Worm (Caenorhabditis elegans) whole organism, mixed stage, embryonic: ENCODE data around the gene C09F12.2.

Source experiments
- M03D4.4 ChIP-seq: sonication (generic microtip); optimal IDR thresholded peaks from 2 replicates; lab custom pipeline; 2017; ENCODE audit warnings: mild to moderate bottlenecking, missing genetic modification characterization, missing compliant biosample characterization
- bed-3 ChIP-seq: fragments of 200-800 bp; sonication (Bioruptor generic); optimal IDR thresholded peaks from 3 replicates; lab custom pipeline; 2018; ENCODE audit warnings: mild to moderate bottlenecking, missing genetic modification characterization, moderate library complexity, missing compliant biosample characterization
- blmp-1 ChIP-seq: fragments of 150-350 bp; optimal IDR thresholded peaks from 2 replicates; lab custom pipeline; 2014; ENCODE audit warnings: missing biosample characterization, missing genetic modification characterization
- ceh-39 ChIP-seq: fragments of 150-350 bp; optimal IDR thresholded peaks from 2 replicates; lab custom pipeline; 2014; ENCODE audit warnings: missing biosample characterization, missing genetic modification characterization
- ceh-43 ChIP-seq: fragments of 200-800 bp; sonication (Bioruptor generic); optimal IDR thresholded peaks from 2 replicates; lab custom pipeline; 2018; ENCODE audit warnings: mild to moderate bottlenecking, missing genetic modification characterization, moderate library complexity, missing compliant biosample characterization
- ceh-83 ChIP-seq: fragments of 200-800 bp; sonication (Bioruptor generic); optimal IDR thresholded peaks from 2 replicates; lab custom pipeline; 2018; ENCODE audit warnings: mild to moderate bottlenecking, missing genetic modification characterization, missing compliant biosample characterization
- ces-1 ChIP-seq: fragments of 150-350 bp; optimal IDR thresholded peaks from 2 replicates; lab custom pipeline; 2014; ENCODE audit warnings: missing biosample characterization, missing genetic modification reagents, missing genetic modification characterization
- cnd-1 ChIP-seq: fragments of 200-800 bp; sonication (Bioruptor generic); optimal IDR thresholded peaks from 2 replicates; lab custom pipeline; 2018; ENCODE audit warnings: mild to moderate bottlenecking, missing genetic modification characterization, missing compliant biosample characterization
- drap-1 ChIP-seq: fragments of 200-800 bp; sonication (Bioruptor generic); optimal IDR thresholded peaks from 3 replicates; lab custom pipeline; 2018; ENCODE audit warnings: mild to moderate bottlenecking, missing genetic modification characterization, missing compliant biosample characterization
- elt-1 ChIP-seq: sonication (generic microtip); optimal IDR thresholded peaks from 2 replicates; lab custom pipeline; 2017; ENCODE audit warnings: missing genetic modification characterization, mild to moderate bottlenecking, missing compliant biosample characterization, antibody characterized with exemption, moderate library complexity, borderline replicate concordance; ENCODE audit not compliant: insufficient read depth
- elt-3 ChIP-seq: fragments of 150-350 bp; optimal IDR thresholded peaks from 2 replicates; lab custom pipeline; 2014; ENCODE audit warnings: missing biosample characterization, missing genetic modification characterization
- flh-1 ChIP-seq: fragments of 200-800 bp; sonication (Bioruptor generic); optimal IDR thresholded peaks from 2 replicates; lab custom pipeline; 2018; ENCODE audit warnings: mild to moderate bottlenecking, missing genetic modification characterization, moderate library complexity, missing compliant biosample characterization
- ham-2 ChIP-seq: fragments of 200-800 bp; sonication (Bioruptor generic); optimal IDR thresholded peaks from 2 replicates; lab custom pipeline; 2018; ENCODE audit warnings: mild to moderate bottlenecking, missing genetic modification characterization, missing compliant biosample characterization
- hlh-1 ChIP-seq: fragments of 150-350 bp; optimal IDR thresholded peaks from 2 replicates; lab custom pipeline; 2014; ENCODE audit warnings: missing biosample characterization, missing genetic modification reagents, missing genetic modification characterization
- lin-13 ChIP-seq: fragments of 150-350 bp; optimal IDR thresholded peaks from 2 replicates; lab custom pipeline; 2014; ENCODE audit warnings: missing biosample characterization, missing genetic modification characterization
- lin-32 ChIP-seq: fragments of 200-800 bp; sonication (Bioruptor generic); optimal IDR thresholded peaks from 2 replicates; lab custom pipeline; 2018; ENCODE audit warnings: mild to moderate bottlenecking, missing genetic modification characterization, missing compliant biosample characterization
- lsy-2 ChIP-seq: fragments of 150-350 bp; optimal IDR thresholded peaks from 2 replicates; lab custom pipeline; 2014; ENCODE audit warnings: missing biosample characterization, missing genetic modification characterization
- mab-5 ChIP-seq: fragments of 150-350 bp; optimal IDR thresholded peaks from 2 replicates; lab custom pipeline; 2014; ENCODE audit warnings: missing biosample characterization, missing genetic modification characterization
- mep-1 ChIP-seq: fragments of 150-350 bp; optimal IDR thresholded peaks from 2 replicates; lab custom pipeline; 2017; ENCODE audit warnings: missing biosample characterization, missing genetic modification reagents, missing genetic modification characterization, inconsistent platforms
- mls-2 ChIP-seq: sonication (generic microtip); optimal IDR thresholded peaks from 2 replicates; lab custom pipeline; 2016; ENCODE audit warnings: mild to moderate bottlenecking, missing genetic modification characterization, moderate library complexity, missing compliant biosample characterization
- nhr-12 ChIP-seq: fragments of 150-350 bp; optimal IDR thresholded peaks from 2 replicates; lab custom pipeline; 2014; ENCODE audit warnings: missing biosample characterization, missing genetic modification characterization
- nhr-2 ChIP-seq: fragments of 150-350 bp; optimal IDR thresholded peaks from 2 replicates; lab custom pipeline; 2014; ENCODE audit warnings: missing biosample characterization, missing genetic modification characterization
- nhr-237 ChIP-seq: fragments of 150-350 bp; optimal IDR thresholded peaks from 2 replicates; lab custom pipeline; 2014; ENCODE audit warnings: missing biosample characterization, missing genetic modification characterization
- nhr-28 ChIP-seq: fragments of 150-350 bp; optimal IDR thresholded peaks from 2 replicates; lab custom pipeline; 2014; ENCODE audit warnings: missing biosample characterization, missing genetic modification characterization
- nhr-76 ChIP-seq: sonication (generic microtip); optimal IDR thresholded peaks from 2 replicates; lab custom pipeline; 2017; ENCODE audit warnings: missing biosample characterization, missing genetic modification characterization
- pha-4 ChIP-seq: fragments of 150-350 bp; optimal IDR thresholded peaks from 2 replicates; lab custom pipeline; 2018; ENCODE audit warnings: missing biosample characterization, missing genetic modification reagents, missing genetic modification characterization
- sem-2 ChIP-seq: fragments of 200-800 bp; sonication (Bioruptor generic); optimal IDR thresholded peaks from 2 replicates; lab custom pipeline; 2018; ENCODE audit warnings: mild to moderate bottlenecking, missing genetic modification characterization, missing compliant biosample characterization
- snpc-4 ChIP-seq: fragments of 150-350 bp; optimal IDR thresholded peaks from 2 replicates; lab custom pipeline; 2014; ENCODE audit warnings: missing biosample characterization, missing genetic modification characterization
- sptf-1 ChIP-seq: sonication (generic microtip); optimal IDR thresholded peaks from 2 replicates; lab custom pipeline; 2017; ENCODE audit warnings: mild to moderate bottlenecking, missing genetic modification characterization, moderate library complexity, missing compliant biosample characterization
- tbx-8 ChIP-seq: fragments of 200-800 bp; sonication (Bioruptor generic); optimal IDR thresholded peaks from 2 replicates; lab custom pipeline; 2018; ENCODE audit warnings: mild to moderate bottlenecking, missing genetic modification characterization, moderate library complexity, missing compliant biosample characterization
- unc-120 ChIP-seq: sonication (generic microtip); optimal IDR thresholded peaks from 2 replicates; lab custom pipeline; 2017; ENCODE audit warnings: missing genetic modification characterization, missing compliant biosample characterization; ENCODE audit not compliant: poor library complexity, severe bottlenecking
- unc-39 ChIP-seq: fragments of 150-350 bp; optimal IDR thresholded peaks from 2 replicates; lab custom pipeline; 2014; ENCODE audit warnings: missing biosample characterization, missing genetic modification characterization
- unc-62 ChIP-seq: fragments of 150-350 bp; optimal IDR thresholded peaks from 2 replicates; lab custom pipeline; 2014; ENCODE audit warnings: missing biosample characterization, missing genetic modification reagents, missing genetic modification characterization
- zip-8 ChIP-seq: fragments of 150-350 bp; optimal IDR thresholded peaks from 2 replicates; lab custom pipeline; 2014; ENCODE audit warnings: missing biosample characterization, missing genetic modification characterization
- ztf-11 ChIP-seq: fragments of 150-350 bp; optimal IDR thresholded peaks from 2 replicates; lab custom pipeline; 2014; ENCODE audit warnings: missing biosample characterization, missing genetic modification characterization

C09F12.2 gene

DNA sequence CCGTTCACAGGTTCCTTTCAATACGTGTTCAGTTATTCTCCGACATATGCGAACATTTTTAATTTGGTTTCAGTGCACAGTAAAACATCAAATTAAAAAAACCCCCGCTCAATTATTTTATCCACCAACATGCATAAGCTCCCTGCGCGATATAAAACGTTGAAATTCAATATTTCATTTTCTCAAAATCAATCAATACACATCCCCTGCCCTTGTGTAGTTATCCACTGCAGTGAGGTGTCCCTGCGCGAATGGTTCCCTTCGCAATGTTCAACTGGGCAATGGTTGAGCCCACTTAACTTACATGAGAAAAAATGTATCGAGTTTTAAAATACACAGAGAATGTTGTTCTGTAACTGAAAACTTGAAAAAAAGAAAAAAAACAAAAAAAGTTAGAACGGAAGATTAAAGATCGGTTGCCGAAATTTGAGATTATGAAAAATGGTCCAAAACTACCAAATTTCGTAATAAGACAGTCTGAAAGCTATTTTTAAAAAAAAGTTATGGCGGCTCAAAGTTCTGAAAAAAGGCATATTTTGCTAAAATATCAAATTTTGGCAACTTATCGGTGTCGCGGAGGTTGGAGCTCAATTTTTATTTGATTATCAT, 40.4 kb downstream of the C09F12.2 start (continued):
- peak; percentile 82 for TF ChIP-seq unc-120 (tag; lab: Kevin White, UChicago)
- TF ChIP-seq tbx-8: peak; percentile 19
- TF ChIP-seq nhr-237 (tag; lab: Kevin White, UChicago): peak; percentile 100
- TF ChIP-seq, all 35 proteins: peak for 30

DNA sequence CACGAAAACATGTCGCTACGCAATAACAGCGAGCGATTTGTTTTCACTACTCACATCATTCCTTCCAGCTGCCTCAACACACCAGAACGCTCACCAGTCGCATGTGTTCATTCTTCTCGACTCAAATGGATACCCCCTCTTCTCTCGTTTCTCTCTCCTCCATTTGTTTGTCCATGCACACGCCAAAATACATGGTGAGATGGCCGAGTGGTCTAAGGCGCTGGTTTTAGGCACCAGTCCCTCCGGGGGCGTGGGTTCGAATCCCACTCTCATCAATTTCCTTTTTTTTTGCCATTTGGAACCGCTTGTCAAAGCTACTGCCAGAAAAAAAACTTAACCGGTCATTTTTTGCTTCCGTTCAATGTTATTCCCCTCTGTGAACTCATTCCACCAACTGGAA, 41.8 kb downstream of the C09F12.2 start:
- TF ChIP-seq elt-3 (tag; lab: Kevin White, UChicago): no peak
- TF ChIP-seq mls-2 (tag; lab: Kevin White, UChicago): peak; percentile 88
- TF ChIP-seq ceh-39 (tag; lab: Kevin White, UChicago): peak; percentile 16
- peak; percentile 83 for TF ChIP-seq ceh-83 (GFP tag; lab: Kevin White, UChicago)
- TF ChIP-seq lin-13 (tag; lab: Kevin White, UChicago): peak; percentile 64
- no peak for TF ChIP-seq zip-8 (tag; lab: Kevin White, UChicago)
- peak; percentile 63 for TF ChIP-seq lin-32 (GFP tag; lab: Kevin White, UChicago)
- no peak for TF ChIP-seq elt-1
- no peak for TF ChIP-seq mab-5 (tag; lab: Kevin White, UChicago)
- peak; percentile 55 for TF ChIP-seq bed-3
- TF ChIP-seq unc-62 (GFP tag; lab: Kevin White, UChicago): no peak
- peak; percentile 55 for TF ChIP-seq ces-1 (GFP tag; lab: Kevin White, UChicago)
- TF ChIP-seq hlh-1 (tag; lab: Kevin White, UChicago): no peak
- TF ChIP-seq nhr-2 (tag; lab: Kevin White, UChicago): no peak
- TF ChIP-seq drap-1 (GFP tag; lab: Kevin White, UChicago): peak; percentile 84
- peak; percentile 48 for TF ChIP-seq pha-4 (tag; lab: Kevin White, UChicago)
- TF ChIP-seq ham-2 (GFP tag; lab: Kevin White, UChicago): peak; percentile 5
- TF ChIP-seq mep-1: peak; percentile 41
- no peak for TF ChIP-seq nhr-76 (tag; lab: Kevin White, UChicago)
- no peak for TF ChIP-seq snpc-4 (tag; lab: Kevin White, UChicago)
- TF ChIP-seq sem-2 (GFP tag; lab: Kevin White, UChicago): peak; percentile 73
- no peak for TF ChIP-seq lsy-2 (tag; lab: Kevin White, UChicago)
- peak; percentile 82 for TF ChIP-seq M03D4.4 (tag; lab: Kevin White, UChicago)
- TF ChIP-seq cnd-1 (tag; lab: Kevin White, UChicago): peak; percentile 86
- TF ChIP-seq nhr-12: peak; percentile 6
- TF ChIP-seq ztf-11 (tag; lab: Kevin White, UChicago): peak; percentile 69
- TF ChIP-seq nhr-28 (tag; lab: Kevin White, UChicago): no peak
- TF ChIP-seq unc-120 (tag; lab: Kevin White, UChicago): peak; percentile 46
- no peak for TF ChIP-seq unc-39 (tag; lab: Kevin White, UChicago)
- peak; percentile 31 for TF ChIP-seq flh-1 (GFP tag; lab: Kevin White, UChicago)
- TF ChIP-seq sptf-1: peak; percentile 86
- TF ChIP-seq nhr-237 (tag; lab: Kevin White, UChicago): peak; percentile 9
- peak; percentile 75 for TF ChIP-seq ceh-43 (GFP tag; lab: Kevin White, UChicago)
- TF ChIP-seq blmp-1 (tag; lab: Kevin White, UChicago): no peak
- TF ChIP-seq tbx-8: peak; percentile 51

ce11 chrX:11097343-11097742, 43.6 kb downstream of the C09F12.2 start:
- TF ChIP-seq mep-1 (no peak), snpc-4 (tag; lab: Kevin White, UChicago) (no peak), ceh-43 (GFP tag; lab: Kevin White, UChicago) (no peak)
- TF ChIP-seq, all 35 proteins: peak for 0

DNA sequence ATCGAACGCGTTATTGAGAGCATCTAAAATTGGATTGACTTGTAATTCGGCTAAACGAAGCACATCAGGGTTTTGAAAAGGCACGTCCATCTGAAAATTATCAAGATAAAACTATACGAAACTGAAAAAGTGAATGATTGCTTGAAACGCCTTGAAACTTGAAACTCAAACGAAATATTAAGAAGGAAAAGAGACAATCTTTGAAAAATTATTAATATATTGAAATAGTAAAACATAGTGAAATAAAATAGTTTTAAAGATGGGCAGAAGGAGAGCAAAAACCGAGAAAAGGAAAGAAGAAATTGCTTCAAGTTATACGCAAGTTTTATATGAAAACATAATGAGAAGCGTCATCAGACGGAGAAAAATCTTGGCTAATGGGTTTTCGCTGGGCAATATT, 44.4 kb downstream of the C09F12.2 start, which contains the start of gene W02H3.3:
Gene W02H3.3 (minus strand): TSS at position 101 of the 400 bp plus-strand sequence.
- no peak for TF ChIP-seq unc-62 (GFP tag; lab: Kevin White, UChicago)
- no peak for TF ChIP-seq drap-1 (GFP tag; lab: Kevin White, UChicago)
- no peak for TF ChIP-seq flh-1 (GFP tag; lab: Kevin White, UChicago)
- TF ChIP-seq pha-4 (tag; lab: Kevin White, UChicago): no peak
- no peak for TF ChIP-seq blmp-1 (tag; lab: Kevin White, UChicago)
- TF ChIP-seq elt-1: no peak
- TF ChIP-seq nhr-12: no peak
- TF ChIP-seq mab-5 (tag; lab: Kevin White, UChicago): no peak
- TF ChIP-seq sem-2 (GFP tag; lab: Kevin White, UChicago): no peak
- TF ChIP-seq ceh-39 (tag; lab: Kevin White, UChicago): no peak
- TF ChIP-seq elt-3 (tag; lab: Kevin White, UChicago): no peak
- TF ChIP-seq sptf-1: no peak
- no peak for TF ChIP-seq lsy-2 (tag; lab: Kevin White, UChicago)
- no peak for TF ChIP-seq bed-3
- TF ChIP-seq nhr-237 (tag; lab: Kevin White, UChicago): no peak
- no peak for TF ChIP-seq snpc-4 (tag; lab: Kevin White, UChicago)
